Worm (Caenorhabditis elegans) whole organism, young adult: ENCODE results near the gene algn-13.

ENCODE experiments used
- B0035.1 ChIP-seq: sonication (generic microtip); optimal IDR thresholded peaks from 2 replicates; lab custom pipeline; 2016; ENCODE audit warnings: missing genetic modification characterization, mild to moderate bottlenecking, missing compliant biosample characterization, missing genotype, missing genetic modification reagents
- F10E7.11 ChIP-seq: sonication (generic microtip); optimal IDR thresholded peaks from 2 replicates; lab custom pipeline; 2017; ENCODE audit warnings: mild to moderate bottlenecking, missing genetic modification characterization, moderate library complexity, missing compliant biosample characterization
- F22D6.2 ChIP-seq: sonication (generic microtip); optimal IDR thresholded peaks from 2 replicates; lab custom pipeline; 2016; ENCODE audit warnings: mild to moderate bottlenecking, missing genetic modification characterization, missing compliant biosample characterization
- F37B4.10 ChIP-seq: fragments of 200-800 bp; sonication (Bioruptor generic); IDR thresholded peaks from 2 replicates; pipeline ENCODE4 v1.3.6; 2022; ENCODE audit warnings: missing genetic modification characterization, missing compliant biosample characterization
- F39B2.1 ChIP-seq: fragments of 200-800 bp; sonication (Bioruptor generic); IDR thresholded peaks from 2 replicates; pipeline ENCODE4 v1.3.6; 2022; ENCODE audit warnings: missing genetic modification reagents, missing genetic modification characterization, missing compliant biosample characterization
- F52B5.7 ChIP-seq: sonication (generic microtip); optimal IDR thresholded peaks from 2 replicates; lab custom pipeline; 2016; ENCODE audit warnings: mild to moderate bottlenecking, missing genetic modification characterization, missing compliant biosample characterization
- F55B11.4 ChIP-seq: sonication (generic microtip); optimal IDR thresholded peaks from 2 replicates; lab custom pipeline; 2016; ENCODE audit warnings: missing compliant biosample characterization, missing genetic modification characterization, borderline replicate concordance; ENCODE audit not compliant: insufficient read depth
- F57C9.4 ChIP-seq: sonication (generic microtip); optimal IDR thresholded peaks from 2 replicates; lab custom pipeline; 2017; ENCODE audit warnings: mild to moderate bottlenecking, missing genetic modification characterization, missing compliant biosample characterization
- K11D2.4 ChIP-seq: fragments of 200-800 bp; sonication (Bioruptor generic); IDR thresholded peaks from 2 replicates; pipeline ENCODE4 v1.3.6; 2022; ENCODE audit warnings: missing genetic modification reagents, missing genetic modification characterization, missing compliant biosample characterization
- K12H6.12 ChIP-seq: fragments of 200-800 bp; sonication (Bioruptor generic); optimal IDR thresholded peaks from 2 replicates; lab custom pipeline; 2018; ENCODE audit warnings: mild to moderate bottlenecking, missing genetic modification characterization, missing compliant biosample characterization
- T26A5.8 ChIP-seq: sonication (generic microtip); optimal IDR thresholded peaks from 2 replicates; lab custom pipeline; 2016; ENCODE audit warnings: missing genetic modification characterization, missing compliant biosample characterization
- Y53F4B.3 ChIP-seq: fragments of 200-800 bp; sonication (Bioruptor generic); IDR thresholded peaks from 2 replicates; pipeline ENCODE4 v1.3.6; 2022; ENCODE audit warnings: missing genetic modification reagents, missing genetic modification characterization, missing compliant biosample characterization
- Y53G8AR.9 ChIP-seq: fragments of 200-800 bp; sonication (Bioruptor generic); conservative IDR thresholded peaks from 2 replicates; pipeline ENCODE4 v1.3.6; 2022; ENCODE audit warnings: missing genetic modification reagents, missing genetic modification characterization, missing compliant biosample characterization
- Y67H2A.10 ChIP-seq: fragments of 200-800 bp; sonication (Bioruptor generic); conservative IDR thresholded peaks from 2 replicates; pipeline ENCODE4 v1.3.6; 2022; ENCODE audit warnings: missing genetic modification reagents, missing genetic modification characterization, missing compliant biosample characterization
- Y79H2A.3 ChIP-seq: fragments of 200-800 bp; sonication (Bioruptor generic); conservative IDR thresholded peaks from 2 replicates; pipeline ENCODE4 v1.3.6; 2022; ENCODE audit warnings: missing genetic modification reagents, missing genetic modification characterization, missing compliant biosample characterization
- ZK185.1 ChIP-seq: sonication (generic microtip); optimal IDR thresholded peaks from 2 replicates; lab custom pipeline; 2016; ENCODE audit warnings: mild to moderate bottlenecking, missing genetic modification characterization, missing compliant biosample characterization; ENCODE audit not compliant: poor library complexity, severe bottlenecking
- akir-1 ChIP-seq: fragments of 200-800 bp; sonication (Bioruptor generic); optimal IDR thresholded peaks from 2 replicates; lab custom pipeline; 2018; ENCODE audit warnings: mild to moderate bottlenecking, missing genetic modification characterization, moderate library complexity, missing compliant biosample characterization
- attf-6 ChIP-seq: fragments of 200-800 bp; sonication (Bioruptor generic); IDR thresholded peaks from 2 replicates; pipeline ENCODE4 v1.3.6; 2022; ENCODE audit warnings: missing genetic modification reagents, missing genetic modification characterization, missing compliant biosample characterization
- cebp-1 ChIP-seq, 2 experiments: fragments of 200-800 bp in 1 of 2; sonication (Bioruptor generic) in 1 of 2; sonication (generic microtip) in 1 of 2; IDR thresholded peaks in 1 of 2; optimal IDR thresholded peaks in 1 of 2; 2 replicates each; pipeline versions ENCODE4 v1.3.6 to Lab custom; 2017 to 2022; ENCODE audit warnings: missing compliant biosample characterization in 2 of 2, missing genetic modification characterization in 2 of 2, mild to moderate bottlenecking in 1 of 2, missing genetic modification reagents in 1 of 2, moderate library complexity in 1 of 2
- ceh-27 ChIP-seq: fragments of 200-800 bp; sonication (Bioruptor generic); optimal IDR thresholded peaks from 2 replicates; lab custom pipeline; 2018; ENCODE audit warnings: mild to moderate bottlenecking, missing genetic modification characterization, moderate library complexity, missing compliant biosample characterization
- ceh-40 ChIP-seq: fragments of 200-800 bp; sonication (Bioruptor generic); IDR thresholded peaks from 2 replicates; pipeline ENCODE4 v1.3.6; 2022; ENCODE audit warnings: missing genetic modification characterization, missing compliant biosample characterization
- ceh-58 ChIP-seq: fragments of 200-800 bp; sonication (Bioruptor generic); IDR thresholded peaks from 2 replicates; pipeline ENCODE4 v1.3.6; 2022; ENCODE audit warnings: missing genetic modification characterization, missing compliant biosample characterization
- ceh-79 ChIP-seq: sonication (generic microtip); optimal IDR thresholded peaks from 2 replicates; lab custom pipeline; 2017; ENCODE audit warnings: mild to moderate bottlenecking, missing genetic modification characterization, missing compliant biosample characterization
- ceh-91 ChIP-seq: fragments of 200-800 bp; sonication (Bioruptor generic); IDR thresholded peaks from 2 replicates; pipeline ENCODE4 v1.3.6; 2022; ENCODE audit warnings: missing genetic modification reagents, missing genetic modification characterization, missing compliant biosample characterization
- efl-1 ChIP-seq: fragments of 150-350 bp; optimal IDR thresholded peaks from 2 replicates; lab custom pipeline; 2014; ENCODE audit warnings: missing biosample characterization, missing genetic modification reagents, missing genetic modification characterization
- ekl-4 ChIP-seq: fragments of 200-800 bp; sonication (Bioruptor generic); IDR thresholded peaks from 2 replicates; pipeline ENCODE4 v1.3.6; 2022; ENCODE audit warnings: missing genetic modification reagents, missing genetic modification characterization, missing compliant biosample characterization
- fkh-3 ChIP-seq: sonication (generic microtip); optimal IDR thresholded peaks from 2 replicates; lab custom pipeline; 2016; ENCODE audit warnings: mild to moderate bottlenecking, missing genetic modification characterization, missing compliant biosample characterization
- gei-17 ChIP-seq: fragments of 200-800 bp; sonication (Bioruptor generic); optimal IDR thresholded peaks from 2 replicates; lab custom pipeline; 2018; ENCODE audit warnings: mild to moderate bottlenecking, missing genetic modification characterization, missing compliant biosample characterization
- hlh-12 ChIP-seq: sonication (generic microtip); optimal IDR thresholded peaks from 2 replicates; lab custom pipeline; 2016; ENCODE audit warnings: missing genetic modification characterization, missing compliant biosample characterization
- hmg-20 ChIP-seq: fragments of 200-800 bp; sonication (Bioruptor generic); IDR thresholded peaks from 2 replicates; pipeline ENCODE4 v1.3.6; 2022; ENCODE audit warnings: missing genetic modification reagents, missing genetic modification characterization, missing compliant biosample characterization
- let-526 ChIP-seq: fragments of 200-800 bp; sonication (Bioruptor generic); IDR thresholded peaks from 2 replicates; pipeline ENCODE4 v1.3.6; 2022; ENCODE audit warnings: missing genetic modification reagents, missing genetic modification characterization, missing compliant biosample characterization
- let-607 ChIP-seq, 2 experiments: fragments of 200-800 bp in 1 of 2; sonication (Bioruptor generic) in 1 of 2; sonication (generic microtip) in 1 of 2; optimal IDR thresholded peaks; 2 replicates each; lab custom pipeline; 2016 to 2018; ENCODE audit warnings: mild to moderate bottlenecking in 2 of 2, missing compliant biosample characterization in 2 of 2, missing genetic modification characterization in 2 of 2, moderate library complexity in 2 of 2, missing genotype in 1 of 2
- lin-35 ChIP-seq, 3 experiments: fragments of 150-350 bp in 2 of 3; sonication (generic microtip) in 1 of 3; optimal IDR thresholded peaks; 2 replicates each; lab custom pipeline; 2014 to 2018; ENCODE audit warnings: missing biosample characterization in 3 of 3, missing genetic modification characterization in 3 of 3, missing genetic modification reagents in 3 of 3
- lin-54 ChIP-seq: fragments of 200-800 bp; sonication (Bioruptor generic); optimal IDR thresholded peaks from 2 replicates; lab custom pipeline; 2018; ENCODE audit warnings: mild to moderate bottlenecking, missing genetic modification characterization, missing compliant biosample characterization
- lir-1 ChIP-seq: fragments of 200-800 bp; sonication (Bioruptor generic); conservative IDR thresholded peaks from 2 replicates; pipeline ENCODE4 v1.3.6; 2022; ENCODE audit warnings: missing genetic modification reagents, missing genetic modification characterization, missing compliant biosample characterization
- lsl-1 ChIP-seq: fragments of 200-800 bp; sonication (Bioruptor generic); optimal IDR thresholded peaks from 2 replicates; lab custom pipeline; 2018; ENCODE audit warnings: mild to moderate bottlenecking, missing genetic modification characterization, moderate library complexity, missing compliant biosample characterization
- mel-28 ChIP-seq: sonication (generic microtip); optimal IDR thresholded peaks from 2 replicates; lab custom pipeline; 2016; ENCODE audit warnings: borderline replicate concordance, mild to moderate bottlenecking, missing genetic modification characterization, missing compliant biosample characterization
- mxl-1 ChIP-seq: sonication (generic microtip); optimal IDR thresholded peaks from 2 replicates; lab custom pipeline; 2016; ENCODE audit warnings: missing genetic modification characterization, missing compliant biosample characterization
- nhr-120 ChIP-seq: fragments of 200-800 bp; sonication (Bioruptor generic); IDR thresholded peaks from 2 replicates; pipeline ENCODE4 v1.3.6; 2022; ENCODE audit warnings: missing genetic modification characterization, missing compliant biosample characterization
- repo-1 ChIP-seq: sonication (generic microtip); optimal IDR thresholded peaks from 2 replicates; lab custom pipeline; 2017; ENCODE audit warnings: mild to moderate bottlenecking, missing genetic modification characterization, missing compliant biosample characterization
- rpc-1 ChIP-seq, 2 experiments: fragments of 150-350 bp in 1 of 2; sonication (generic microtip) in 1 of 2; optimal IDR thresholded peaks; 2 replicates each; lab custom pipeline; 2014 to 2018; ENCODE audit warnings: missing biosample characterization in 1 of 2, missing genetic modification characterization in 1 of 2, missing genetic modification reagents in 1 of 2, missing genotype in 1 of 2
- snpc-1.1 ChIP-seq: sonication (generic microtip); optimal IDR thresholded peaks from 2 replicates; lab custom pipeline; 2017; ENCODE audit warnings: missing genetic modification characterization, mild to moderate bottlenecking, missing compliant biosample characterization, antibody characterized with exemption, moderate library complexity, missing genotype, missing genetic modification reagents; ENCODE audit not compliant: insufficient read depth
- tbp1 ChIP-seq: fragments of 200-800 bp; sonication (Bioruptor generic); optimal IDR thresholded peaks from 2 replicates; lab custom pipeline; 2018; ENCODE audit warnings: mild to moderate bottlenecking, missing genetic modification characterization, missing compliant biosample characterization
- ztf-18 ChIP-seq: sonication (generic microtip); optimal IDR thresholded peaks from 2 replicates; lab custom pipeline; 2016; ENCODE audit warnings: missing genotype, mild to moderate bottlenecking, missing genetic modification characterization, missing compliant biosample characterization
- ztf-22 ChIP-seq: fragments of 200-800 bp; sonication (Bioruptor generic); optimal IDR thresholded peaks from 2 replicates; lab custom pipeline; 2018; ENCODE audit warnings: mild to moderate bottlenecking, missing genetic modification characterization, moderate library complexity, missing compliant biosample characterization
- ztf-26 ChIP-seq: sonication (generic microtip); optimal IDR thresholded peaks from 2 replicates; lab custom pipeline; 2017; ENCODE audit warnings: missing genetic modification characterization, missing compliant biosample characterization
- ztf-28 ChIP-seq: fragments of 200-800 bp; sonication (Bioruptor generic); IDR thresholded peaks from 2 replicates; pipeline ENCODE4 v1.3.6; 2022; ENCODE audit warnings: missing genetic modification reagents, missing genetic modification characterization, missing compliant biosample characterization

The algn-13 gene

DNA sequence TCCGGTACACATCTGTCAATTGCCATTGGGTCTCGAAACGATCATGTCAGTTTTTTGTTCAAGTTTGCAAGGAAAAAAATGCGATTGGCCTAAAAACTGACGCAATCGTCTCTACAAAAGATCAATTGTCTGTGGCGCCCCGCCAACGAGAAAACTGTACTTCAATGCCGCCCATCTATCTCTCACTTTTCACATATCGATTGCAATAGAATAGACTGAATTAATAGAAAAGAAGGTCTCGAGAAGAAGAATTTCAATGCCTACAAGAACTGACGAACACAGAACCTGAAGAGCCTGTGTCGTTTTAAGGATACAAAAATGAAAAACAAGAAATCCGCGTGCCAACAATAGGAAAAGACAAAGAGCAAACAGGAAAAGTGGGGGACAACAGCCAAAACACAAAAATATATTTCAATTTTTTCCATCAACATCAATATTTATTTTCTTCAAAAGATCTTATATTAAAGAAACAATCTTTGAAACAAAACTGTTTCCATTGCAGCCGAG lies 46.6 kb upstream of the algn-13 start:
- TF ChIP-seq ceh-27 (GFP tag; lab: Kevin White, UChicago) (no peak), let-607 (tag; optimal IDR thresholded peaks at IDR 0.05; lab: Kevin White, UChicago) (peak; percentile 65 to 79), ZK185.1 (no peak), ceh-91 (GFP tag; lab: Robert Waterston, UW) (no peak), lsl-1 (no peak), Y53F4B.3 (GFP tag; lab: Robert Waterston, UW) (no peak), lir-1 (GFP tag; lab: Robert Waterston, UW) (no peak), ceh-58 (GFP tag; lab: Robert Waterston, UW) (no peak), K12H6.12 (no peak), F55B11.4 (no peak), F22D6.2 (tag; lab: Kevin White, UChicago) (no peak), T26A5.8 (tag; lab: Kevin White, UChicago) (peak; percentile 51), ztf-22 (GFP tag; lab: Kevin White, UChicago) (peak; percentile 4), efl-1 (GFP tag; lab: Kevin White, UChicago) (no peak), tbp1 (GFP tag; lab: Kevin White, UChicago) (no peak), lin-35 (GFP tag; optimal IDR thresholded peaks at IDR 0.05; lab: Kevin White, UChicago) (peak in 1 of 3 experiments; percentile 33), akir-1 (no peak), ceh-79 (tag; lab: Kevin White, UChicago) (no peak), F52B5.7 (tag; lab: Kevin White, UChicago) (no peak), nhr-120 (GFP tag; lab: Robert Waterston, UW) (no peak), ztf-18 (peak; percentile 37), snpc-1.1 (tag; lab: Kevin White, UChicago) (no peak), ztf-28 (GFP tag; lab: Robert Waterston, UW) (no peak), F39B2.1 (GFP tag; lab: Robert Waterston, UW) (no peak), let-526 (GFP tag; lab: Robert Waterston, UW) (no peak), Y53G8AR.9 (GFP tag; lab: Robert Waterston, UW) (peak; percentile 61), attf-6 (GFP tag; lab: Robert Waterston, UW) (peak; percentile 75; the same call in 1 of the 2 replicates), rpc-1 (optimal IDR thresholded peaks at IDR 0.05; lab: Kevin White, UChicago) (no peak), rpc-1 (tag; optimal IDR thresholded peaks at IDR 0.05; lab: Kevin White, UChicago) (no peak), hlh-12 (no peak), F37B4.10 (GFP tag; lab: Robert Waterston, UW) (no peak), F57C9.4 (no peak), ceh-40 (GFP tag; lab: Robert Waterston, UW) (no peak), F10E7.11 (peak; percentile 44), B0035.1 (tag; lab: Kevin White, UChicago) (no peak), ztf-26 (tag; lab: Kevin White, UChicago) (peak; percentile 47), fkh-3 (tag; lab: Kevin White, UChicago) (no peak), ekl-4 (GFP tag; lab: Robert Waterston, UW) (peak; percentile 40; the same call in 1 of the 2 replicates), Y67H2A.10 (GFP tag; lab: Robert Waterston, UW) (no peak), mxl-1 (no peak), lin-54 (GFP tag; lab: Kevin White, UChicago) (peak; percentile 43), Y79H2A.3 (GFP tag; lab: Robert Waterston, UW) (no peak), K11D2.4 (no peak), hmg-20 (0 out of 2 replicates have a peak, but pooled peaks have one; percentile 64), gei-17 (GFP tag; lab: Kevin White, UChicago) (no peak), mel-28 (tag; lab: Kevin White, UChicago) (no peak), cebp-1 (GFP tag; IDR thresholded peaks at IDR 0.05; lab: Robert Waterston, UW) (no peak), cebp-1 (tag; optimal IDR thresholded peaks at IDR 0.05; lab: Kevin White, UChicago) (peak; percentile 40), repo-1 (tag; lab: Kevin White, UChicago) (peak; percentile 77)
